Worm (Caenorhabditis elegans) whole organism, early embryonic: ENCODE data around the gene vha-17.

Source experiments
- ama-1 ChIP-seq: fragments of 150-350 bp; optimal IDR thresholded peaks from 2 replicates; lab custom pipeline; 2014
- flt-1 ChIP-seq: fragments of 200-800 bp; sonication (Bioruptor generic); IDR thresholded peaks from 2 replicates; pipeline ENCODE4 v1.3.6; 2022; ENCODE audit warnings: missing genetic modification characterization, missing compliant biosample characterization
- hmbx-1 ChIP-seq: sonication (generic microtip); optimal IDR thresholded peaks from 2 replicates; lab custom pipeline; 2016; ENCODE audit warnings: mild to moderate bottlenecking, missing genetic modification characterization, missing compliant biosample characterization
- hmg-4 ChIP-seq: fragments of 200-800 bp; sonication (Bioruptor generic); optimal IDR thresholded peaks from 2 replicates; lab custom pipeline; 2018; ENCODE audit warnings: mild to moderate bottlenecking, missing genetic modification characterization, missing compliant biosample characterization
- hnd-1 ChIP-seq: sonication (generic microtip); optimal IDR thresholded peaks from 2 replicates; lab custom pipeline; 2016; ENCODE audit warnings: missing genetic modification characterization, missing compliant biosample characterization
- sea-1 ChIP-seq: fragments of 200-800 bp; sonication (Bioruptor generic); conservative IDR thresholded peaks from 2 replicates; pipeline ENCODE4 v1.3.6; 2022; ENCODE audit warnings: missing genetic modification characterization, missing compliant biosample characterization

ce11 chrIV:9367852-9368627 lies 46.4 kb downstream of the vha-17 start:
- TF ChIP-seq flt-1 (GFP tag; lab: Robert Waterston, UW) (no peak), ama-1 (no peak), sea-1 (GFP tag; lab: Robert Waterston, UW) (no peak), hnd-1 (no peak), hmbx-1 (tag; lab: Kevin White, UChicago) (no peak), hmg-4 (GFP tag; lab: Kevin White, UChicago) (no peak)
